Worm (Caenorhabditis elegans) whole organism, L3 larva: ENCODE results near the gene ppm-1.D.

Experiments used
- R02D3.7 ChIP-seq: fragments of 150-350 bp; optimal IDR thresholded peaks from 2 replicates; lab custom pipeline; 2014; ENCODE audit warnings: missing biosample characterization, missing genetic modification characterization
- ZK546.5 ChIP-seq: sonication (generic microtip); optimal IDR thresholded peaks from 2 replicates; lab custom pipeline; 2017; ENCODE audit warnings: missing biosample characterization, missing genetic modification characterization
- aly-2 ChIP-seq: fragments of 150-350 bp; optimal IDR thresholded peaks from 2 replicates; lab custom pipeline; 2014; ENCODE audit warnings: missing biosample characterization, missing genetic modification characterization
- ama-1 ChIP-seq: fragments of 150-350 bp; optimal IDR thresholded peaks from 2 replicates; lab custom pipeline; 2018
- ceh-16 ChIP-seq: sonication (generic microtip); optimal IDR thresholded peaks from 2 replicates; lab custom pipeline; 2017; ENCODE audit warnings: missing biosample characterization, missing genetic modification characterization
- ceh-28 ChIP-seq: fragments of 150-350 bp; optimal IDR thresholded peaks from 2 replicates; lab custom pipeline; 2014; ENCODE audit warnings: missing biosample characterization, missing genetic modification reagents, missing genetic modification characterization
- ceh-82 ChIP-seq: fragments of 150-350 bp; optimal IDR thresholded peaks from 2 replicates; lab custom pipeline; 2014; ENCODE audit warnings: missing biosample characterization, missing genetic modification characterization
- ceh-9 ChIP-seq: sonication (generic microtip); optimal IDR thresholded peaks from 2 replicates; lab custom pipeline; 2018; ENCODE audit warnings: missing biosample characterization, missing genetic modification characterization
- daf-12 ChIP-seq: fragments of 150-350 bp; optimal IDR thresholded peaks from 2 replicates; lab custom pipeline; 2014; ENCODE audit warnings: missing biosample characterization, missing genetic modification reagents, missing genetic modification characterization
- egl-27 ChIP-seq: sonication (generic microtip); optimal IDR thresholded peaks from 4 replicates; lab custom pipeline; 2017; ENCODE audit warnings: missing biosample characterization, missing genetic modification reagents, missing genetic modification characterization
- egl-5 ChIP-seq: fragments of 150-350 bp; optimal IDR thresholded peaks from 2 replicates; lab custom pipeline; 2017; ENCODE audit warnings: missing biosample characterization, missing genetic modification reagents, missing genetic modification characterization, inconsistent platforms
- elt-1 ChIP-seq: fragments of 150-350 bp; optimal IDR thresholded peaks from 2 replicates; lab custom pipeline; 2014; ENCODE audit warnings: missing biosample characterization, missing genetic modification characterization
- elt-2 ChIP-seq: sonication (generic microtip); optimal IDR thresholded peaks from 2 replicates; lab custom pipeline; 2016; ENCODE audit warnings: missing genetic modification reagents, mild to moderate bottlenecking, missing genetic modification characterization, missing compliant biosample characterization
- elt-3 ChIP-seq, 3 experiments: fragments of 150-350 bp in 1 of 3; sonication (generic microtip) in 2 of 3; optimal IDR thresholded peaks; 2 replicates in 2 of 3; 4 replicates in 1 of 3; lab custom pipeline; 2014 to 2017; ENCODE audit warnings: missing biosample characterization in 3 of 3, missing genetic modification characterization in 3 of 3
- eor-1 ChIP-seq, 2 experiments: fragments of 150-350 bp; optimal IDR thresholded peaks; 2 replicates each; lab custom pipeline; 2014 to 2018; ENCODE audit warnings: missing biosample characterization in 2 of 2, missing genetic modification characterization in 2 of 2
- fkh-10 ChIP-seq: sonication (generic microtip); optimal IDR thresholded peaks from 2 replicates; lab custom pipeline; 2017; ENCODE audit warnings: missing biosample characterization, missing genetic modification reagents, missing genetic modification characterization
- fkh-2 ChIP-seq: fragments of 150-350 bp; optimal IDR thresholded peaks from 2 replicates; lab custom pipeline; 2014; ENCODE audit warnings: missing biosample characterization, missing genetic modification reagents, missing genetic modification characterization
- fos-1 ChIP-seq: fragments of 150-350 bp; optimal IDR thresholded peaks from 2 replicates; lab custom pipeline; 2014; ENCODE audit warnings: missing biosample characterization, missing genetic modification characterization
- hmg-11 ChIP-seq: sonication (generic microtip); optimal IDR thresholded peaks from 2 replicates; lab custom pipeline; 2016; ENCODE audit warnings: missing genetic modification characterization, missing compliant biosample characterization
- jun-1 ChIP-seq: fragments of 150-350 bp; optimal IDR thresholded peaks from 2 replicates; lab custom pipeline; 2014; ENCODE audit warnings: missing biosample characterization, missing genetic modification reagents, missing genetic modification characterization
- lin-15B ChIP-seq: fragments of 150-350 bp; optimal IDR thresholded peaks from 2 replicates; lab custom pipeline; 2014; ENCODE audit warnings: missing biosample characterization, missing genetic modification characterization
- lin-39 ChIP-seq: fragments of 150-350 bp; optimal IDR thresholded peaks from 2 replicates; lab custom pipeline; 2018; ENCODE audit warnings: missing biosample characterization, missing genetic modification reagents, missing genetic modification characterization
- lsy-12 ChIP-seq: sonication (generic microtip); optimal IDR thresholded peaks from 2 replicates; lab custom pipeline; 2016; ENCODE audit warnings: mild to moderate bottlenecking, missing genetic modification characterization, missing compliant biosample characterization
- mdl-1 ChIP-seq: fragments of 150-350 bp; optimal IDR thresholded peaks from 2 replicates; lab custom pipeline; 2014; ENCODE audit warnings: missing biosample characterization, missing genetic modification characterization
- mml-1 ChIP-seq: fragments of 150-350 bp; sonication (generic microtip); optimal IDR thresholded peaks from 3 replicates; lab custom pipeline; 2014; ENCODE audit warnings: missing biosample characterization, missing genetic modification characterization
- nfya-1 ChIP-seq: sonication (generic microtip); optimal IDR thresholded peaks from 2 replicates; lab custom pipeline; 2017; ENCODE audit warnings: missing genetic modification characterization, mild to moderate bottlenecking, missing compliant biosample characterization, antibody characterized with exemption, moderate library complexity; ENCODE audit not compliant: insufficient read depth
- nhr-11 ChIP-seq: fragments of 150-350 bp; optimal IDR thresholded peaks from 2 replicates; lab custom pipeline; 2014; ENCODE audit warnings: missing biosample characterization, missing genetic modification characterization
- nhr-12 ChIP-seq: fragments of 150-350 bp; optimal IDR thresholded peaks from 2 replicates; lab custom pipeline; 2014; ENCODE audit warnings: missing biosample characterization, missing genetic modification characterization
- nhr-23 ChIP-seq: fragments of 150-350 bp; optimal IDR thresholded peaks from 2 replicates; lab custom pipeline; 2014; ENCODE audit warnings: missing biosample characterization, missing genetic modification reagents, missing genetic modification characterization
- nhr-25 ChIP-seq: sonication (generic microtip); optimal IDR thresholded peaks from 2 replicates; lab custom pipeline; 2017; ENCODE audit warnings: missing biosample characterization, missing genetic modification characterization
- nhr-28 ChIP-seq: fragments of 150-350 bp; optimal IDR thresholded peaks from 2 replicates; lab custom pipeline; 2014; ENCODE audit warnings: missing biosample characterization, missing genetic modification characterization
- nhr-43 ChIP-seq: sonication (generic microtip); optimal IDR thresholded peaks from 2 replicates; lab custom pipeline; 2016; ENCODE audit warnings: mild to moderate bottlenecking, missing genetic modification characterization, missing compliant biosample characterization; ENCODE audit not compliant: poor library complexity, severe bottlenecking
- nhr-67 ChIP-seq: fragments of 150-350 bp; optimal IDR thresholded peaks from 2 replicates; lab custom pipeline; 2014; ENCODE audit warnings: missing biosample characterization, missing genetic modification characterization
- nhr-76 ChIP-seq: fragments of 150-350 bp; sonication (generic microtip); optimal IDR thresholded peaks from 5 replicates; lab custom pipeline; 2014; ENCODE audit warnings: missing biosample characterization, missing genetic modification characterization
- nhr-77 ChIP-seq: fragments of 150-350 bp; optimal IDR thresholded peaks from 2 replicates; lab custom pipeline; 2014; ENCODE audit warnings: missing biosample characterization, missing genetic modification characterization
- pha-4 ChIP-seq: fragments of 150-350 bp; optimal IDR thresholded peaks from 2 replicates; lab custom pipeline; 2014; ENCODE audit warnings: missing biosample characterization, missing genetic modification reagents, missing genetic modification characterization
- pqm-1 ChIP-seq: fragments of 150-350 bp; optimal IDR thresholded peaks from 2 replicates; lab custom pipeline; 2017; ENCODE audit warnings: missing biosample characterization, missing genetic modification characterization, inconsistent platforms
- sea-2 ChIP-seq: fragments of 150-350 bp; sonication (generic microtip); optimal IDR thresholded peaks from 4 replicates; lab custom pipeline; 2014; ENCODE audit warnings: missing biosample characterization, missing genetic modification reagents, missing genetic modification characterization
- skn-1 ChIP-seq: fragments of 150-350 bp; optimal IDR thresholded peaks from 2 replicates; lab custom pipeline; 2014; ENCODE audit warnings: missing biosample characterization, missing genetic modification characterization
- snpc-4 ChIP-seq: fragments of 150-350 bp; optimal IDR thresholded peaks from 2 replicates; lab custom pipeline; 2014; ENCODE audit warnings: missing biosample characterization, missing genetic modification characterization
- tbx-2 ChIP-seq: sonication (generic microtip); optimal IDR thresholded peaks from 2 replicates; lab custom pipeline; 2016; ENCODE audit warnings: mild to moderate bottlenecking, missing genetic modification characterization, missing compliant biosample characterization
- unc-39 ChIP-seq: sonication (generic microtip); optimal IDR thresholded peaks from 4 replicates; lab custom pipeline; 2017; ENCODE audit warnings: missing biosample characterization, missing genetic modification characterization
- unc-62 ChIP-seq: fragments of 150-350 bp; sonication (generic microtip); optimal IDR thresholded peaks from 4 replicates; lab custom pipeline; 2014; ENCODE audit warnings: missing biosample characterization, missing genetic modification reagents, missing genetic modification characterization
- zag-1 ChIP-seq: fragments of 150-350 bp; optimal IDR thresholded peaks from 2 replicates; lab custom pipeline; 2014; ENCODE audit warnings: missing biosample characterization, missing genetic modification characterization
- ztf-11 ChIP-seq: fragments of 150-350 bp; optimal IDR thresholded peaks from 2 replicates; lab custom pipeline; 2014; ENCODE audit warnings: missing biosample characterization, missing genetic modification characterization
- ztf-4 ChIP-seq: fragments of 150-350 bp; optimal IDR thresholded peaks from 2 replicates; lab custom pipeline; 2014; ENCODE audit warnings: missing biosample characterization, missing genetic modification characterization

ppm-1.D gene

ce11 chrIII:2294736-2295135, 36.6 kb upstream of the ppm-1.D start:
- TF ChIP-seq nhr-12 (tag; lab: Kevin White, UChicago): no peak
- TF ChIP-seq snpc-4 (tag; lab: Kevin White, UChicago): no peak
- peak; percentile 69 for TF ChIP-seq pqm-1 (tag; lab: Kevin White, UChicago)
- no peak for TF ChIP-seq elt-1
- no peak for TF ChIP-seq nfya-1 (tag; lab: Kevin White, UChicago)
- TF ChIP-seq nhr-76 (tag; lab: Kevin White, UChicago): no peak
- TF ChIP-seq fkh-2 (tag; lab: Kevin White, UChicago): no peak
- TF ChIP-seq nhr-67 (tag; lab: Kevin White, UChicago): no peak
- TF ChIP-seq elt-2: peak; percentile 64
- TF ChIP-seq unc-39 (tag; lab: Kevin White, UChicago): no peak
- TF ChIP-seq sea-2: no peak
- no peak for TF ChIP-seq jun-1 (tag; lab: Kevin White, UChicago)
- peak; percentile 99 for TF ChIP-seq pha-4 (tag; lab: Kevin White, UChicago)
- no peak for TF ChIP-seq zag-1 (tag; lab: Kevin White, UChicago)
- TF ChIP-seq skn-1: no peak
- TF ChIP-seq nhr-11 (tag; lab: Kevin White, UChicago): no peak
- no peak for TF ChIP-seq ceh-28 (tag; lab: Kevin White, UChicago)

- no peak for TF ChIP-seq lsy-12 (tag; lab: Kevin White, UChicago)
- TF ChIP-seq unc-62 (GFP tag; lab: Kevin White, UChicago): no peak
- no peak for TF ChIP-seq unc-39 (tag; lab: Kevin White, UChicago)
- TF ChIP-seq nhr-43: no peak
- no peak for TF ChIP-seq nhr-76 (tag; lab: Kevin White, UChicago)
- TF ChIP-seq aly-2 (tag; lab: Kevin White, UChicago): no peak
- TF ChIP-seq daf-12 (tag; lab: Kevin White, UChicago): no peak
- no peak for TF ChIP-seq nhr-77 (tag; lab: Kevin White, UChicago)
- TF ChIP-seq skn-1: no peak
- TF ChIP-seq sea-2: no peak
- TF ChIP-seq egl-27: no peak
- TF ChIP-seq pha-4 (tag; lab: Kevin White, UChicago): no peak
- TF ChIP-seq nhr-11 (tag; lab: Kevin White, UChicago): no peak
- TF ChIP-seq jun-1 (tag; lab: Kevin White, UChicago): no peak
- TF ChIP-seq elt-3 (tag; optimal IDR thresholded peaks at IDR 0.05; lab: Kevin White, UChicago): no peak
Observed at ce11 chrIII:2304149-2304548, 27.2 kb upstream of the ppm-1.D start.

ce11 chrIII:2304867-2305266, 26.5 kb upstream of the ppm-1.D start, which contains the start of gene Y54F10BM.9:
Y54F10BM.9 (minus strand) TSS chrIII:2304927.
- TF ChIP-seq sea-2: no peak
- TF ChIP-seq ZK546.5 (tag; lab: Kevin White, UChicago): no peak
- TF ChIP-seq pha-4 (tag; lab: Kevin White, UChicago): peak; percentile 61
- no peak for TF ChIP-seq fos-1
- no peak for TF ChIP-seq pqm-1 (tag; lab: Kevin White, UChicago)
- TF ChIP-seq ceh-82 (tag; lab: Kevin White, UChicago): no peak
- no peak for TF ChIP-seq nhr-77 (tag; lab: Kevin White, UChicago)
- no peak for TF ChIP-seq unc-39 (tag; lab: Kevin White, UChicago)
- TF ChIP-seq elt-1: no peak
- no peak for TF ChIP-seq nhr-28 (tag; lab: Kevin White, UChicago)
- no peak for TF ChIP-seq nhr-76 (tag; lab: Kevin White, UChicago)
- TF ChIP-seq ama-1: no peak
- TF ChIP-seq mml-1 (tag; lab: Kevin White, UChicago): no peak
- no peak for TF ChIP-seq ztf-11
- TF ChIP-seq ceh-9 (tag; lab: Kevin White, UChicago): no peak
- no peak for TF ChIP-seq elt-3 (tag; optimal IDR thresholded peaks at IDR 0.05; lab: Kevin White, UChicago)
- TF ChIP-seq nhr-23 (tag; lab: Kevin White, UChicago): no peak
- TF ChIP-seq ztf-4 (tag; lab: Kevin White, UChicago): no peak
- peak; percentile 63 for TF ChIP-seq hmg-11
- no peak for TF ChIP-seq lin-39 (tag; lab: Kevin White, UChicago)
- TF ChIP-seq ceh-16: no peak
- no peak for TF ChIP-seq R02D3.7 (tag; lab: Kevin White, UChicago)
- no peak for TF ChIP-seq unc-62 (GFP tag; lab: Kevin White, UChicago)
- no peak for TF ChIP-seq nhr-43
- no peak for TF ChIP-seq eor-1 (tag; optimal IDR thresholded peaks at IDR 0.05; lab: Kevin White, UChicago)
- no peak for TF ChIP-seq zag-1 (tag; lab: Kevin White, UChicago)
- TF ChIP-seq mdl-1: no peak
- no peak for TF ChIP-seq nhr-12 (tag; lab: Kevin White, UChicago)
- no peak for TF ChIP-seq fkh-2 (tag; lab: Kevin White, UChicago)
- TF ChIP-seq egl-27: no peak
- TF ChIP-seq nhr-67 (tag; lab: Kevin White, UChicago): no peak
- no peak for TF ChIP-seq egl-5
- TF ChIP-seq lsy-12 (tag; lab: Kevin White, UChicago): no peak
- no peak for TF ChIP-seq daf-12 (tag; lab: Kevin White, UChicago)
- no peak for TF ChIP-seq skn-1
- TF ChIP-seq jun-1 (tag; lab: Kevin White, UChicago): no peak
- peak; percentile 19 for TF ChIP-seq ceh-28 (tag; lab: Kevin White, UChicago)
- no peak for TF ChIP-seq nhr-11 (tag; lab: Kevin White, UChicago)
- TF ChIP-seq lin-15B: no peak
- TF ChIP-seq nhr-25 (tag; lab: Kevin White, UChicago): peak; percentile 3
- no peak for TF ChIP-seq aly-2 (tag; lab: Kevin White, UChicago)
- peak; percentile 56 for TF ChIP-seq nfya-1 (tag; lab: Kevin White, UChicago)
- no peak for TF ChIP-seq tbx-2 (tag; lab: Kevin White, UChicago)
- no peak for TF ChIP-seq fkh-10 (GFP tag; lab: Kevin White, UChicago)
